Worm (Caenorhabditis elegans) whole organism, L4 larva: ENCODE measurements around the gene Y47A7.2.
A peak's percentile ranks its signal among the peaks of the same experiment; 100 is the strongest.

ENCODE experiments used
- F10B5.3 ChIP-seq: sonication (generic microtip); optimal IDR thresholded peaks from 2 replicates; lab custom pipeline; 2016; ENCODE audit warnings: mild to moderate bottlenecking, missing genetic modification characterization, missing compliant biosample characterization
- F44E2.7 ChIP-seq: fragments of 200-800 bp; sonication (Bioruptor generic); IDR thresholded peaks from 2 replicates; pipeline ENCODE4 v2.1.2; 2022; ENCODE audit warnings: missing genetic modification characterization, missing compliant biosample characterization
- F49E8.2 ChIP-seq: sonication (generic microtip); optimal IDR thresholded peaks from 2 replicates; lab custom pipeline; 2016; ENCODE audit warnings: missing compliant biosample characterization, mild to moderate bottlenecking, missing genetic modification characterization, borderline replicate concordance
- R02D3.7 ChIP-seq: fragments of 150-350 bp; sonication (generic microtip); optimal IDR thresholded peaks from 3 replicates; lab custom pipeline; 2014; ENCODE audit warnings: missing biosample characterization, missing genetic modification characterization
- Y105C5A.15 ChIP-seq: fragments of 200-800 bp; sonication (Bioruptor generic); IDR thresholded peaks from 2 replicates; pipeline ENCODE4 v1.3.6; 2022; ENCODE audit warnings: missing genetic modification characterization, missing compliant biosample characterization
- Y48G9A.11 ChIP-seq: fragments of 200-800 bp; sonication (Bioruptor generic); IDR thresholded peaks from 2 replicates; pipeline ENCODE4 v1.3.6; 2022; ENCODE audit warnings: missing genetic modification reagents, missing genetic modification characterization, missing compliant biosample characterization
- ZK546.5 ChIP-seq, 2 experiments: sonication (generic microtip); optimal IDR thresholded peaks; 2 replicates each; lab custom pipeline; 2017; ENCODE audit warnings: missing biosample characterization in 2 of 2, missing genetic modification characterization in 2 of 2
- ceh-62 ChIP-seq: sonication (generic microtip); optimal IDR thresholded peaks from 2 replicates; lab custom pipeline; 2017; ENCODE audit warnings: missing biosample characterization, missing genetic modification characterization
- ceh-82 ChIP-seq: sonication (generic microtip); optimal IDR thresholded peaks from 2 replicates; lab custom pipeline; 2017; ENCODE audit warnings: missing biosample characterization, missing genetic modification characterization
- ces-1 ChIP-seq: fragments of 150-350 bp; sonication (generic microtip); optimal IDR thresholded peaks from 4 replicates; lab custom pipeline; 2014; ENCODE audit warnings: missing biosample characterization, missing genetic modification reagents, missing genetic modification characterization
- daf-16 ChIP-seq, 3 experiments: sonication (generic microtip); optimal IDR thresholded peaks; 2 replicates each; lab custom pipeline; 2016 to 2017; ENCODE audit warnings: missing genetic modification characterization in 3 of 3, missing genetic modification reagents in 3 of 3, mild to moderate bottlenecking in 2 of 3, missing compliant biosample characterization in 2 of 3, missing biosample characterization in 1 of 3, moderate library complexity in 1 of 3
- daf-8 ChIP-seq: fragments of 200-800 bp; sonication (Bioruptor generic); IDR thresholded peaks from 2 replicates; pipeline ENCODE4 v1.3.6; 2022; ENCODE audit warnings: missing genetic modification characterization, missing compliant biosample characterization
- dmd-8 ChIP-seq: fragments of 200-800 bp; sonication (Bioruptor generic); IDR thresholded peaks from 2 replicates; pipeline ENCODE4 v1.3.6; 2022; ENCODE audit warnings: missing genetic modification characterization, missing compliant biosample characterization
- dmd-9 ChIP-seq: fragments of 200-800 bp; sonication (Bioruptor generic); IDR thresholded peaks from 2 replicates; pipeline ENCODE4 v1.3.6; 2022; ENCODE audit warnings: missing genetic modification reagents, missing genetic modification characterization, missing compliant biosample characterization
- egl-27 ChIP-seq: sonication (generic microtip); optimal IDR thresholded peaks from 3 replicates; lab custom pipeline; 2017; ENCODE audit warnings: missing biosample characterization, missing genetic modification reagents, missing genetic modification characterization
- hlh-11 ChIP-seq: fragments of 200-800 bp; sonication (Bioruptor generic); optimal IDR thresholded peaks from 2 replicates; lab custom pipeline; 2018; ENCODE audit warnings: mild to moderate bottlenecking, missing genetic modification characterization, missing compliant biosample characterization
- hlh-30 ChIP-seq: sonication (generic microtip); optimal IDR thresholded peaks from 2 replicates; lab custom pipeline; 2017; ENCODE audit warnings: antibody characterized with exemption, mild to moderate bottlenecking, missing genetic modification characterization, missing compliant biosample characterization; ENCODE audit not compliant: insufficient read depth
- hmg-1.1 ChIP-seq: fragments of 200-800 bp; sonication (Bioruptor generic); IDR thresholded peaks from 2 replicates; pipeline ENCODE4 v1.3.6; 2022; ENCODE audit warnings: missing genetic modification reagents, missing genetic modification characterization, missing compliant biosample characterization
- lim-7 ChIP-seq: fragments of 200-800 bp; sonication (Bioruptor generic); IDR thresholded peaks from 2 replicates; pipeline ENCODE4 v1.3.6; 2022; ENCODE audit warnings: missing genetic modification characterization, missing compliant biosample characterization
- lin-38 ChIP-seq: fragments of 200-800 bp; sonication (Bioruptor generic); IDR thresholded peaks from 2 replicates; pipeline ENCODE4 v1.3.6; 2022; ENCODE audit warnings: missing genetic modification reagents, missing genetic modification characterization, missing compliant biosample characterization
- lir-3 ChIP-seq: sonication (generic microtip); optimal IDR thresholded peaks from 2 replicates; lab custom pipeline; 2016; ENCODE audit warnings: mild to moderate bottlenecking, missing genetic modification characterization, missing compliant biosample characterization
- lsy-2 ChIP-seq, 2 experiments: fragments of 150-350 bp in 1 of 2; sonication (generic microtip) in 1 of 2; optimal IDR thresholded peaks; 2 replicates each; lab custom pipeline; 2014 to 2017; ENCODE audit warnings: missing biosample characterization in 2 of 2, missing genetic modification characterization in 2 of 2
- mdl-1 ChIP-seq, 2 experiments: fragments of 150-350 bp in 1 of 2; sonication (generic microtip) in 1 of 2; optimal IDR thresholded peaks; 2 replicates each; lab custom pipeline; 2014 to 2017; ENCODE audit warnings: missing biosample characterization in 2 of 2, missing genetic modification characterization in 2 of 2
- mes-2 ChIP-seq: sonication (generic microtip); optimal IDR thresholded peaks from 2 replicates; lab custom pipeline; 2016; ENCODE audit warnings: missing genotype, mild to moderate bottlenecking, missing genetic modification characterization, missing compliant biosample characterization; ENCODE audit not compliant: poor library complexity, severe bottlenecking
- mxl-2 ChIP-seq: fragments of 200-800 bp; sonication (Bioruptor generic); conservative IDR thresholded peaks from 2 replicates; pipeline ENCODE4 v1.3.6; 2022; ENCODE audit warnings: missing genetic modification reagents, missing genetic modification characterization, missing compliant biosample characterization
- nhr-102 ChIP-seq: sonication (generic microtip); optimal IDR thresholded peaks from 2 replicates; lab custom pipeline; 2016; ENCODE audit warnings: mild to moderate bottlenecking, missing genetic modification characterization, moderate library complexity, missing compliant biosample characterization
- nhr-28 ChIP-seq: fragments of 150-350 bp; optimal IDR thresholded peaks from 2 replicates; lab custom pipeline; 2014; ENCODE audit warnings: missing biosample characterization, missing genetic modification characterization
- set-16 ChIP-seq: fragments of 200-800 bp; sonication (Bioruptor generic); IDR thresholded peaks from 2 replicates; pipeline ENCODE4 v1.3.6; 2022; ENCODE audit warnings: missing genetic modification reagents, missing genetic modification characterization, missing compliant biosample characterization
- unc-130 ChIP-seq: sonication (generic microtip); optimal IDR thresholded peaks from 2 replicates; lab custom pipeline; 2016; ENCODE audit warnings: missing genetic modification reagents, missing genetic modification characterization, missing compliant biosample characterization
- unc-62 ChIP-seq, 3 experiments: fragments of 150-350 bp in 1 of 3; sonication (generic microtip); optimal IDR thresholded peaks in 2 of 3; peaks in 1 of 3; 1 replicate in 1 of 3; 2 replicates in 2 of 3; lab custom pipeline; 2014 to 2017; ENCODE audit warnings: missing biosample characterization in 3 of 3, missing genetic modification characterization in 3 of 3, missing genetic modification reagents in 3 of 3, missing genotype in 1 of 3
- zag-1 ChIP-seq: fragments of 150-350 bp; optimal IDR thresholded peaks from 2 replicates; lab custom pipeline; 2014; ENCODE audit warnings: missing biosample characterization, missing genetic modification characterization
- zfp-3 ChIP-seq: fragments of 200-800 bp; sonication (Bioruptor generic); conservative IDR thresholded peaks from 2 replicates; pipeline ENCODE4 v1.3.6; 2022; ENCODE audit warnings: missing genetic modification reagents, missing genetic modification characterization, missing compliant biosample characterization

Gene Y47A7.2

DNA sequence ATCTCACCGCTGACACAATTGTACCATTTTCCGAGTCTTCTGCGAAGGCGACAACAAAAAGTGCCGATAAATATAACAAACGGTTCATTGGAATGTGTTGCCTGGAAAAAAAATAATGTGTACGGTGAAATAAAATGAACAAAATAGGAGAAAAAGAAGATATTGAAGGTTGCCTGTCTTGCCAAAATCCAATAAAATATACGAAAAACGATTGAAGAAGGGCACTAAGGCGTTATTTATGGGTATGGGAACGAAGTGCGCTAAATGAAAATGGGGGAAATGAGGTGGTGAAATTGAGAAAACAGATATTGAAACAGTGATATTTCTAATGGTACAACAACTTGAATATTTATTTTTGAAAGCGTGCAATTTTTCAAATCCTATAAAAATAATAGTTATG, at the start of gene Y47A7.2:
Gene Y47A7.2, minus strand, starts transcription at position 101 of the 400 bp plus-strand sequence.
- no peak for TF ChIP-seq mxl-2 (GFP tag; lab: Robert Waterston, UW)
- TF ChIP-seq lir-3, result no peak
- no peak for TF ChIP-seq mdl-1 (tag; optimal IDR thresholded peaks at IDR 0.05; lab: Kevin White, UChicago)
- TF ChIP-seq F10B5.3 (tag; lab: Kevin White, UChicago), result no peak
- no peak for TF ChIP-seq ZK546.5 (tag; optimal IDR thresholded peaks at IDR 0.05; lab: Kevin White, UChicago)
- no peak for TF ChIP-seq hlh-11 (tag; lab: Kevin White, UChicago)
- TF ChIP-seq dmd-9, result no peak

DNA sequence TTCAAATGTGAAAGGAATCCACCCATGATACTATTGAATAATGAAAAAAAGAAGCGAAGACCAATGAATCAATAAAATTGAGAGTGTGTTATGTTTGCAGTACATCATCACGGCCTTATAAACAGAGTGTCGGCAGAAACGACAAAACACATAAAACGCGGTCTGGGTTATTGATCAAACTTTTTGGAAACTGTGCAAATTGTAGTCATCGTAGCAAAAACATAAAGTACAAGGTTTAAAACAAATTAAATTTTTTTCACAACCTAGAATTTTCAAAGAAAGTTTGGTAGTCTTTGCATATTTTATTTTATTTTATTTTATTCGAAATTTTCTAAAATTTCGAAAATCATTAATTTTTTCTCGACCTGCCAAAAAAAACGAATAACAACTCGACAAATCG, 44.9 kb upstream of the Y47A7.2 start, which contains the start of gene cest-35.1:
Gene cest-35.1, minus strand, starts transcription at position 101 of the 400 bp plus-strand sequence.
- no peak for TF ChIP-seq daf-16 (GFP tag; optimal IDR thresholded peaks at IDR 0.05; lab: Kevin White, UChicago)
- peak; percentile 29 for TF ChIP-seq daf-16 (tag; optimal IDR thresholded peaks at IDR 0.05; lab: Kevin White, UChicago)
- no peak for TF ChIP-seq lir-3
- no peak for TF ChIP-seq F44E2.7 (GFP tag; lab: Robert Waterston, UW)
- TF ChIP-seq nhr-28 (tag; lab: Kevin White, UChicago), result peak; percentile 25
- TF ChIP-seq unc-130 (GFP tag; lab: Kevin White, UChicago), result no peak
- no peak for TF ChIP-seq egl-27
- TF ChIP-seq unc-62 (GFP tag; optimal IDR thresholded peaks at IDR 0.05 in 1 of 2; lab: Kevin White, UChicago), result no peak
- TF ChIP-seq unc-62 (tag; optimal IDR thresholded peaks at IDR 0.05; lab: Kevin White, UChicago), result no peak
- TF ChIP-seq daf-8, result no peak

DNA sequence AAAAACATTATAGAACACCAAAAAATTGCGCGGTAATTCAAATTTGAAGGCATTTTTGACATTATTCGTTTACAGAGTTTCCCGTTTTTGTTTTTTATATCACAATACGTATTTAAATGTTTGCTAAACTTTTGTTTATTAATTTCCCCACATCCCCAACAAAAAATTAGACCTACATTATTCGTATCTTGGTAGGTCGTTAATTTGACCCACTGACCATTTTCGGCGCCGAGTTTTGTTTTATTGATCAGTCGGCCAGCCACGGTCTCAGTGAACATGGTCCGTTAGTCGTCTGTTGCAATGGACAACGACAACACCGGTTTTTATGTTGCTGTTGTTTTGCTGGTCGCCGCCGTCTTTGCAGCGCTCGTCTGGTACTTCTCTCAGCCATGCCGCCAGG, 41.8 kb upstream of the Y47A7.2 start, which contains the start of gene B0238.15:
Gene B0238.15, plus strand, starts transcription at position 301 of the 400 bp plus-strand sequence.
- TF ChIP-seq lsy-2 (tag; optimal IDR thresholded peaks at IDR 0.05; lab: Kevin White, UChicago) (no peak), lin-38 (GFP tag; lab: Robert Waterston, UW) (no peak), Y105C5A.15 (GFP tag; lab: Robert Waterston, UW) (no peak), daf-16 (GFP tag; optimal IDR thresholded peaks at IDR 0.05; lab: Kevin White, UChicago) (no peak), daf-16 (tag; optimal IDR thresholded peaks at IDR 0.05; lab: Kevin White, UChicago) (no peak), R02D3.7 (tag; lab: Kevin White, UChicago) (no peak), hlh-30 (tag; lab: Kevin White, UChicago) (no peak), zfp-3 (GFP tag; lab: Robert Waterston, UW) (no peak), zag-1 (tag; lab: Kevin White, UChicago) (no peak), hmg-1.1 (no peak), F49E8.2 (tag; lab: Kevin White, UChicago) (no peak), ceh-82 (tag; lab: Kevin White, UChicago) (no peak), hlh-11 (tag; lab: Kevin White, UChicago) (no peak)

DNA sequence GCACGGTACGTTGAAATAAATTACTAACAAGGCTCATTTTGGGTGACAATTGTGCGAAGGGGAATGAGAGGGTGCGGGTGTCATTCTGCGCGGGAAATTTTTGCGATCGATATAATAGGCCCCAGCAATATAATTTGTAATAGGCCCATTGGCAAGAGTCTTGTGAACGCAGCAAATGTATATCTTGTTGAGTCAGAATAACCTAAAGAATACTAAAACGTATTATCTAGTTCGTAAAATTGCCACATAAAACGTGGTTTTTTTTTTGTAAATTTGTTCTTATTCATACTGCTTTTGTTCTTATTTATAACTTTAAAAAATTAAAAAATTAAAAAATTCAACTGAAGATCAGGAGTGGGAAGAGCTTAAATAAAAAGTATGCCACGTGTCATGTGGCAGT, 41.3 kb upstream of the Y47A7.2 start, which contains the start of gene C52A10.3:
Gene C52A10.3, minus strand, starts transcription at position 101 of the 400 bp plus-strand sequence.
- TF ChIP-seq set-16, result no peak
- TF ChIP-seq nhr-102 (tag; lab: Kevin White, UChicago), result no peak
- no peak for TF ChIP-seq ceh-82 (tag; lab: Kevin White, UChicago)
- TF ChIP-seq daf-16 (GFP tag; optimal IDR thresholded peaks at IDR 0.05; lab: Kevin White, UChicago), result no peak
- no peak for TF ChIP-seq daf-16 (tag; optimal IDR thresholded peaks at IDR 0.05; lab: Kevin White, UChicago)
- no peak for TF ChIP-seq ces-1 (GFP tag; lab: Kevin White, UChicago)
- TF ChIP-seq mes-2 (tag; lab: Kevin White, UChicago), result no peak
- TF ChIP-seq zag-1 (tag; lab: Kevin White, UChicago), result no peak
- TF ChIP-seq mdl-1 (tag; optimal IDR thresholded peaks at IDR 0.05; lab: Kevin White, UChicago), result no peak
- TF ChIP-seq dmd-8 (GFP tag; lab: Robert Waterston, UW), result no peak
- no peak for TF ChIP-seq lim-7 (GFP tag; lab: Robert Waterston, UW)
- TF ChIP-seq ceh-62 (tag; lab: Kevin White, UChicago), result no peak
- TF ChIP-seq Y48G9A.11 (GFP tag; lab: Robert Waterston, UW), result no peak
